Fruit fly (Drosophila melanogaster) whole organism, pupa: ENCODE data around the gene Mrgn1.

Source experiments
- CG10348 ChIP-seq: fragments of 200-800 bp; sonication (Bioruptor generic); IDR thresholded peaks from 2 replicates; pipeline ENCODE4 v1.3.6; 2022; ENCODE audit warnings: missing biosample characterization, missing genetic modification characterization
- CG14655 ChIP-seq: fragments of 200-800 bp; sonication (Bioruptor generic); optimal IDR thresholded peaks from 3 replicates; lab custom pipeline; 2017; ENCODE audit warnings: mild to moderate bottlenecking, missing biosample characterization, missing genetic modification reagents, missing genetic modification characterization
- CG15710 ChIP-seq: fragments of 200-800 bp; sonication (Bioruptor generic); optimal IDR thresholded peaks from 2 replicates; lab custom pipeline; 2018; ENCODE audit warnings: missing biosample characterization, mild to moderate bottlenecking, missing genetic modification characterization, moderate library complexity
- CG34367 ChIP-seq: fragments of 200-800 bp; sonication (Bioruptor generic); optimal IDR thresholded peaks from 2 replicates; lab custom pipeline; 2018; ENCODE audit warnings: missing biosample characterization, mild to moderate bottlenecking, missing genetic modification characterization
- CG8301 ChIP-seq: fragments of 200-800 bp; sonication (Bioruptor generic); optimal IDR thresholded peaks from 2 replicates; lab custom pipeline; 2018; ENCODE audit warnings: missing biosample characterization, mild to moderate bottlenecking, missing genetic modification characterization
- D1 ChIP-seq: fragments of 200-800 bp; sonication (Bioruptor generic); optimal IDR thresholded peaks from 2 replicates; lab custom pipeline; 2018; ENCODE audit warnings: missing biosample characterization, mild to moderate bottlenecking, missing genetic modification characterization, moderate library complexity
- Ets98B ChIP-seq: fragments of 200-800 bp; sonication (Bioruptor generic); IDR thresholded peaks from 2 replicates; pipeline ENCODE4 v1.3.6; 2022; ENCODE audit warnings: missing biosample characterization, missing genetic modification characterization
- Pif1B ChIP-seq: fragments of 200-800 bp; sonication (Bioruptor generic); optimal IDR thresholded peaks from 3 replicates; lab custom pipeline; 2016; ENCODE audit warnings: missing biosample characterization, missing genetic modification characterization
- Snoo ChIP-seq: fragments of 200-800 bp; sonication (Bioruptor generic); optimal IDR thresholded peaks from 3 replicates; lab custom pipeline; 2017; ENCODE audit warnings: missing biosample characterization, mild to moderate bottlenecking, missing genetic modification characterization, inconsistent platforms
- fd96Ca ChIP-seq: fragments of 200-800 bp; sonication (Bioruptor generic); IDR thresholded peaks from 3 replicates; pipeline ENCODE4 v1.3.6; 2022; ENCODE audit warnings: missing biosample characterization, missing genetic modification characterization

- TF ChIP-seq CG8301 (tag; lab: Kevin White, UChicago), result no peak
- TF ChIP-seq Ets98B (GFP tag; lab: Robert Waterston, UW), result no peak
- no peak for TF ChIP-seq Pif1B (GFP tag; lab: Kevin White, UChicago)
- no peak for TF ChIP-seq CG10348 (GFP tag; lab: Robert Waterston, UW)
- TF ChIP-seq Snoo (tag; lab: Kevin White, UChicago), result no peak
- TF ChIP-seq CG34367 (tag; lab: Kevin White, UChicago), result no peak
- no peak for TF ChIP-seq fd96Ca (GFP tag; lab: Robert Waterston, UW)
- TF ChIP-seq CG14655, result no peak
- no peak for TF ChIP-seq D1 (tag; lab: Kevin White, UChicago)
- no peak for TF ChIP-seq CG15710
Measured at dm6 chrX:13670329-13670847, 51.4 kb downstream of the Mrgn1 start.
